Worm (Caenorhabditis elegans) whole organism, young adult: ENCODE measurements around the gene nrde-4.

Experiments used
- egl-44 ChIP-seq: fragments of 200-800 bp; sonication (Bioruptor generic); IDR thresholded peaks from 2 replicates; pipeline ENCODE4 v1.3.6; 2022; ENCODE audit warnings: missing genetic modification reagents, missing genetic modification characterization, missing compliant biosample characterization
- hmg-1.2 ChIP-seq: fragments of 200-800 bp; sonication (Bioruptor generic); IDR thresholded peaks from 2 replicates; pipeline ENCODE4 v1.3.6; 2022; ENCODE audit warnings: missing genetic modification reagents, missing genetic modification characterization, missing compliant biosample characterization
- unc-62 ChIP-seq: fragments of 150-350 bp; optimal IDR thresholded peaks from 2 replicates; lab custom pipeline; 2014; ENCODE audit warnings: missing biosample characterization, missing genetic modification reagents, missing genetic modification characterization
- ztf-22 ChIP-seq: fragments of 200-800 bp; sonication (Bioruptor generic); optimal IDR thresholded peaks from 2 replicates; lab custom pipeline; 2018; ENCODE audit warnings: mild to moderate bottlenecking, missing genetic modification characterization, moderate library complexity, missing compliant biosample characterization

ce11 chrIV:7633020-7633419, 21.0 kb downstream of the nrde-4 start, which contains the start of gene plp-1:
- TF ChIP-seq unc-62 (GFP tag; lab: Kevin White, UChicago) (no peak), ztf-22 (GFP tag; lab: Kevin White, UChicago) (no peak), hmg-1.2 (GFP tag; lab: Robert Waterston, UW) (no peak), egl-44 (GFP tag; lab: Robert Waterston, UW) (no peak)
